Worm (Caenorhabditis elegans) whole organism, young adult: ENCODE results near the gene npr-26.

Experiments used
- F49E8.2 ChIP-seq: sonication (generic microtip); optimal IDR thresholded peaks from 3 replicates; lab custom pipeline; 2017; ENCODE audit warnings: missing genetic modification characterization, mild to moderate bottlenecking, missing compliant biosample characterization, antibody characterized with exemption, moderate library complexity; ENCODE audit not compliant: insufficient read depth
- Y67H2A.10 ChIP-seq: fragments of 200-800 bp; sonication (Bioruptor generic); conservative IDR thresholded peaks from 2 replicates; pipeline ENCODE4 v1.3.6; 2022; ENCODE audit warnings: missing genetic modification reagents, missing genetic modification characterization, missing compliant biosample characterization
- die-1 ChIP-seq: sonication (generic microtip); optimal IDR thresholded peaks from 2 replicates; lab custom pipeline; 2016; ENCODE audit warnings: missing genotype, mild to moderate bottlenecking, missing genetic modification characterization, missing compliant biosample characterization
- lin-54 ChIP-seq: fragments of 200-800 bp; sonication (Bioruptor generic); optimal IDR thresholded peaks from 2 replicates; lab custom pipeline; 2018; ENCODE audit warnings: mild to moderate bottlenecking, missing genetic modification characterization, missing compliant biosample characterization
- nfya-1 ChIP-seq: sonication (generic microtip); optimal IDR thresholded peaks from 2 replicates; lab custom pipeline; 2017; ENCODE audit warnings: antibody characterized with exemption, missing compliant biosample characterization, missing genetic modification characterization, borderline replicate concordance; ENCODE audit not compliant: insufficient read depth
- snpc-4 ChIP-seq, 5 experiments: fragments of 150-350 bp in 1 of 5; sonication (generic microtip) in 4 of 5; optimal IDR thresholded peaks; 2 replicates each; lab custom pipeline; 2014 to 2018; ENCODE audit warnings: missing genetic modification characterization in 5 of 5, missing biosample characterization in 3 of 5, antibody characterized with exemption in 2 of 5, mild to moderate bottlenecking in 2 of 5, missing compliant biosample characterization in 2 of 5, missing genotype in 2 of 5, moderate library complexity in 2 of 5, missing genetic modification reagents in 1 of 5
- unc-62 ChIP-seq: fragments of 150-350 bp; optimal IDR thresholded peaks from 2 replicates; lab custom pipeline; 2014; ENCODE audit warnings: missing biosample characterization, missing genetic modification reagents, missing genetic modification characterization

DNA sequence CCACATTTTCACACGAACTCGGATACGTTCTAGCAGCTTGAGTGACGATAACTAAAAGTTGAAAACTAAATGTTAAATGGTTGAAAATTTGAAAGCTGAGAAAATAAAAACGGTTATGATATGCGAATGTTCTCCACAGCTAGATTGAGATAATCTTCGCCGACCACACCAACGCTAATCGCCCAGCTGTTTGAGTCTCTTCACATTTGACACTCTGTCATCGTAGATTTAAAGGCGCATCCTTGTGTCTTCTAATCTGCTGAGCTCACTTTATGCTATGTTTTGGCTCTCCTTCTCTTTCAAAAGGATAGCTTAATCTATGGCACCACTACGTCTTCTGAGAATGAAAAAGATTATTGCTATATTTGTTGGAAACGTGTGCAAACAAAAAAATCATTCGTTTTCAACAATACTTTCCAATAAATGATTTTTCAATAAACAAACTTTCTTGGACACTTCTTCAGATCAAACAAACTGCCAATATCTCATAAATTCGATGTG is 45.5 kb upstream of the npr-26 start, which contains the start of gene F11E6.10:
- TF ChIP-seq nfya-1 (tag; lab: Kevin White, UChicago) (no peak), die-1 (tag; lab: Kevin White, UChicago) (no peak), lin-54 (GFP tag; lab: Kevin White, UChicago) (no peak), Y67H2A.10 (GFP tag; lab: Robert Waterston, UW) (no peak), unc-62 (no peak), snpc-4 (GFP tag; optimal IDR thresholded peaks at IDR 0.05; lab: Kevin White, UChicago) (no peak), snpc-4 (tag; optimal IDR thresholded peaks at IDR 0.05; lab: Kevin White, UChicago) (no peak), F49E8.2 (tag; lab: Kevin White, UChicago) (no peak)
